Worm (Caenorhabditis elegans): ENCODE data around the gene scyl-1.

The scyl-1 gene

DNA sequence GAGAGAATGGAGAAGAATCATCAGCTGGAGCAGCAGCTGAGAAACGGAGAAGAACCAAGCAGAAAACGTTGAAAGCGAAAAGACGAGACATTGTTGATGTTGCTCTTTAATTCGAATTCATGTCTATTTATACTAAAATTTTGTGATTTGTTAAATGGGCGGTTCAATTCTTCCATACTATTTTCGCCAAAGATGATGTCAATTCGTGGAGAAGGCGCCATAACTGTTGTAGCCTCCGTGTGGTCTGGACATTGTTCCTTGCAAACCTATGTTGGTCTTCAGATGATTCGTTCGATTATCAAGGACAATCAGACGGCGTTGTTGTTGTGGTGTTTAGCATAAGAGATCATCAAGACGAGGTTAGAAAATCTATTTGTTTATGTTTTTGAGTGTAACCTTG lies 44.1 kb downstream of the scyl-1 start, which contains the start of gene far-3 (continued):
- TF ChIP-seq lin-13 (GFP tag; optimal IDR thresholded peaks at IDR 0.05): no peak

- peak; percentile 48 for TF ChIP-seq aha-1 (tag)
- no peak for TF ChIP-seq fkh-10 (GFP tag; optimal IDR thresholded peaks at IDR 0.05)
- TF ChIP-seq nhr-28 (tag; optimal IDR thresholded peaks at IDR 0.05): peak; percentile 3
- TF ChIP-seq nhr-48 (tag; optimal IDR thresholded peaks at IDR 0.05): no peak
- no peak for TF ChIP-seq zip-11 (GFP tag; IDR thresholded peaks at IDR 0.05)
These were observed 46.3 kb downstream of the scyl-1 start, which contains the start of gene far-5 for ce11 chrV:12995269-12995668. Gene far-5, plus strand, starts transcription at chrV:12995569.

- no peak for TF ChIP-seq ceh-82 (tag; optimal IDR thresholded peaks at IDR 0.05)
- no peak for TF ChIP-seq nhr-41 (GFP tag; IDR thresholded peaks at IDR 0.05)
- TF ChIP-seq nhr-11 (tag; optimal IDR thresholded peaks at IDR 0.05): no peak
- no peak for TF ChIP-seq lin-13 (GFP tag; optimal IDR thresholded peaks at IDR 0.05)
- no peak for TF ChIP-seq snpc-4 (tag; optimal IDR thresholded peaks at IDR 0.05)
- TF ChIP-seq madf-5 (GFP tag; IDR thresholded peaks at IDR 0.05): no peak
- TF ChIP-seq ceh-28 (tag; optimal IDR thresholded peaks at IDR 0.05): no peak
- no peak for TF ChIP-seq cey-2 (tag; optimal IDR thresholded peaks at IDR 0.05; ENCODE audit: borderline replicate concordance, insufficient read depth)
- TF ChIP-seq nhr-237 (tag; optimal IDR thresholded peaks at IDR 0.05): no peak
- TF ChIP-seq snpc-1.2 (GFP tag; IDR thresholded peaks at IDR 0.05): no peak
- TF ChIP-seq ceh-20 (GFP tag; IDR thresholded peaks at IDR 0.05): no peak
- no peak for TF ChIP-seq F26F4.8 (GFP tag; conservative IDR thresholded peaks at IDR 0.05)
- no peak for TF ChIP-seq gei-8 (GFP tag; optimal IDR thresholded peaks at IDR 0.05)
- TF ChIP-seq nhr-10 (tag; optimal IDR thresholded peaks at IDR 0.05): no peak
- no peak for TF ChIP-seq skn-1 (tag; optimal IDR thresholded peaks at IDR 0.05)
These were observed 48.6 kb downstream of the scyl-1 start, which contains the start of the genes F15B9.11 and dsl-7 for ce11 chrV:12992891-12993290. Gene F15B9.11, minus strand, starts transcription at chrV:12992895. Gene dsl-7, plus strand, starts transcription at chrV:12993150.

DNA sequence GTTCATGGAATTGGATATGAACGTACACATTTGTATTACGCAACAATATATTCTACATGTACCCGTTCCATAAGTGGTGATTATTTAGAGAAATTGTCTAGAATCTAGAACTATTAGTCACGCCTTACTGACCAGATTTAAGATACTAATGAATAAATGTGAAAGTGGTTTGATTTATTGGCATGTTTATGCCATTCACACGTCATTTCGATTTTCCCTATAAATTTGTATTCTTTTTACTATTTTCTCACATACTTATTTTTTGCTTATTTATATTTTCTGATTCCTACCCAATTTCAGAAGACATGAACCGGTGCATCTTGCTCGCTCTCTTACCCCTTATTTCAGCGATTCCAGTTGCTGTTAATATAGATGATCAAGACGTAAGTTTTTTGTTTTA lies 53.3 kb downstream of the scyl-1 start, which contains the start of gene F15B9.8:
TSS of gene F15B9.8 (plus strand) at position 301 of the 400 bp plus-strand sequence.
- no peak for TF ChIP-seq zfp-3 (GFP tag; conservative IDR thresholded peaks at IDR 0.05)
- no peak for TF ChIP-seq nhr-28 (tag; optimal IDR thresholded peaks at IDR 0.05)
- no peak for TF ChIP-seq egl-27 (tag; optimal IDR thresholded peaks at IDR 0.05)
- TF ChIP-seq mdt-29 (GFP tag; IDR thresholded peaks at IDR 0.05): no peak
- TF ChIP-seq lin-29 (GFP tag; IDR thresholded peaks at IDR 0.05): no peak
- TF ChIP-seq mdl-1 (tag; optimal IDR thresholded peaks at IDR 0.05): no peak
- no peak for TF ChIP-seq ces-1 (GFP tag; optimal IDR thresholded peaks at IDR 0.05)
- TF ChIP-seq tag-97 (GFP tag; IDR thresholded peaks at IDR 0.05): no peak
- no peak for TF ChIP-seq nhr-48 (tag; optimal IDR thresholded peaks at IDR 0.05)
- TF ChIP-seq daf-19 (GFP tag; conservative IDR thresholded peaks at IDR 0.05): no peak
- TF ChIP-seq ama-1 (optimal IDR thresholded peaks at IDR 0.05): no peak
- no peak for TF ChIP-seq ZK337.2 (GFP tag; IDR thresholded peaks at IDR 0.05)
- no peak for TF ChIP-seq dmd-6 (GFP tag; IDR thresholded peaks at IDR 0.05)
- TF ChIP-seq lin-1 (GFP tag; IDR thresholded peaks at IDR 0.05): no peak
- TF ChIP-seq nhr-25 (tag; optimal IDR thresholded peaks at IDR 0.05; ENCODE audit: borderline replicate concordance, insufficient read depth): no peak
- no peak for TF ChIP-seq cey-2 (tag; optimal IDR thresholded peaks at IDR 0.05; ENCODE audit: borderline replicate concordance, insufficient read depth)
- no peak for TF ChIP-seq F44E2.7 (GFP tag; IDR thresholded peaks at IDR 0.05)
- no peak for TF ChIP-seq ceh-44 (GFP tag; IDR thresholded peaks at IDR 0.05)
- TF ChIP-seq php-3 (GFP tag; IDR thresholded peaks at IDR 0.05): no peak
- no peak for TF ChIP-seq dmd-8 (GFP tag; IDR thresholded peaks at IDR 0.05)

Measured in whole organism, L4 larva.